Worm (Caenorhabditis elegans) whole organism, L1 larva: ENCODE results near the gene Y102A11A.1.
A peak's percentile ranks its signal among the peaks of the same experiment; 100 is the strongest.

ENCODE experiments used
- C16A3.4 ChIP-seq: fragments of 150-350 bp; optimal IDR thresholded peaks from 2 replicates; lab custom pipeline; 2014; ENCODE audit warnings: missing biosample characterization, missing genetic modification characterization
- F16B12.6 ChIP-seq: fragments of 150-350 bp; optimal IDR thresholded peaks from 2 replicates; lab custom pipeline; 2014; ENCODE audit warnings: missing biosample characterization, missing genetic modification characterization
- blmp-1 ChIP-seq: fragments of 150-350 bp; optimal IDR thresholded peaks from 2 replicates; lab custom pipeline; 2014; ENCODE audit warnings: missing biosample characterization, missing genetic modification characterization
- ceh-8 ChIP-seq: fragments of 200-800 bp; sonication (Bioruptor generic); optimal IDR thresholded peaks from 2 replicates; lab custom pipeline; 2018; ENCODE audit warnings: mild to moderate bottlenecking, missing genetic modification characterization, moderate library complexity, missing compliant biosample characterization
- ceh-88 ChIP-seq: fragments of 200-800 bp; sonication (Bioruptor generic); IDR thresholded peaks from 2 replicates; pipeline ENCODE4 v1.3.6; 2022; ENCODE audit warnings: missing genetic modification characterization, missing compliant biosample characterization
- ces-1 ChIP-seq: fragments of 150-350 bp; optimal IDR thresholded peaks from 2 replicates; lab custom pipeline; 2014; ENCODE audit warnings: missing biosample characterization, missing genetic modification reagents, missing genetic modification characterization
- dpl-1 ChIP-seq, 3 experiments: fragments of 150-350 bp in 2 of 3; sonication (generic microtip) in 1 of 3; optimal IDR thresholded peaks; 2 replicates each; lab custom pipeline; 2014 to 2017; ENCODE audit warnings: missing biosample characterization in 3 of 3, missing genetic modification characterization in 3 of 3, missing genetic modification reagents in 3 of 3
- dsc-1 ChIP-seq: sonication (generic microtip); optimal IDR thresholded peaks from 2 replicates; lab custom pipeline; 2016; ENCODE audit warnings: mild to moderate bottlenecking, missing genetic modification characterization, missing compliant biosample characterization
- egl-27 ChIP-seq, 2 experiments: fragments of 150-350 bp in 1 of 2; sonication (generic microtip); optimal IDR thresholded peaks; 3 replicates each; lab custom pipeline; 2017 to 2018; ENCODE audit warnings: missing biosample characterization in 2 of 2, missing genetic modification characterization in 2 of 2, missing genetic modification reagents in 2 of 2
- fkh-8 ChIP-seq: sonication (generic microtip); optimal IDR thresholded peaks from 2 replicates; lab custom pipeline; 2016; ENCODE audit warnings: mild to moderate bottlenecking, missing genetic modification characterization, missing compliant biosample characterization
- fos-1 ChIP-seq: fragments of 150-350 bp; optimal IDR thresholded peaks from 2 replicates; lab custom pipeline; 2014; ENCODE audit warnings: missing biosample characterization, missing genetic modification characterization
- hlh-4 ChIP-seq: sonication (generic microtip); optimal IDR thresholded peaks from 2 replicates; lab custom pipeline; 2016; ENCODE audit warnings: mild to moderate bottlenecking, missing genetic modification characterization, missing compliant biosample characterization
- irx-1 ChIP-seq: sonication (generic microtip); optimal IDR thresholded peaks from 2 replicates; lab custom pipeline; 2016; ENCODE audit warnings: missing genetic modification characterization, missing compliant biosample characterization
- jun-1 ChIP-seq: fragments of 150-350 bp; optimal IDR thresholded peaks from 2 replicates; lab custom pipeline; 2014; ENCODE audit warnings: missing biosample characterization, missing genetic modification reagents, missing genetic modification characterization
- lin-35 ChIP-seq, 2 experiments: fragments of 150-350 bp; optimal IDR thresholded peaks; 2 replicates each; lab custom pipeline; 2014; ENCODE audit warnings: missing biosample characterization in 2 of 2, missing genetic modification characterization in 2 of 2, missing genetic modification reagents in 2 of 2
- lsy-2 ChIP-seq, 2 experiments: fragments of 150-350 bp; optimal IDR thresholded peaks; 2 replicates each; lab custom pipeline; 2014; ENCODE audit warnings: missing biosample characterization in 2 of 2, missing genetic modification characterization in 2 of 2
- mab-9 ChIP-seq: fragments of 200-800 bp; sonication (Bioruptor generic); IDR thresholded peaks from 2 replicates; pipeline ENCODE4 v1.3.6; 2022; ENCODE audit warnings: missing genetic modification reagents, missing genetic modification characterization, missing compliant biosample characterization
- mef-2 ChIP-seq: fragments of 150-350 bp; optimal IDR thresholded peaks from 2 replicates; lab custom pipeline; 2014; ENCODE audit warnings: missing biosample characterization, missing genetic modification characterization
- mep-1 ChIP-seq: fragments of 150-350 bp; optimal IDR thresholded peaks from 2 replicates; lab custom pipeline; 2014; ENCODE audit warnings: missing biosample characterization, missing genetic modification characterization
- nhr-11 ChIP-seq: fragments of 150-350 bp; optimal IDR thresholded peaks from 2 replicates; lab custom pipeline; 2014; ENCODE audit warnings: missing biosample characterization, missing genetic modification characterization
- nhr-19 ChIP-seq: fragments of 200-800 bp; sonication (Bioruptor generic); conservative IDR thresholded peaks from 2 replicates; pipeline ENCODE4 v1.3.6; 2022; ENCODE audit warnings: missing genetic modification characterization, missing compliant biosample characterization
- nhr-20 ChIP-seq: sonication (generic microtip); optimal IDR thresholded peaks from 2 replicates; lab custom pipeline; 2016; ENCODE audit warnings: mild to moderate bottlenecking, missing genetic modification characterization, missing compliant biosample characterization
- nhr-28 ChIP-seq: fragments of 150-350 bp; optimal IDR thresholded peaks from 2 replicates; lab custom pipeline; 2014; ENCODE audit warnings: missing biosample characterization, missing genetic modification characterization
- nhr-71 ChIP-seq: sonication (generic microtip); optimal IDR thresholded peaks from 2 replicates; lab custom pipeline; 2016; ENCODE audit warnings: mild to moderate bottlenecking, missing genetic modification characterization, moderate library complexity, missing compliant biosample characterization
- nhr-76 ChIP-seq: sonication (generic microtip); optimal IDR thresholded peaks from 2 replicates; lab custom pipeline; 2017; ENCODE audit warnings: missing biosample characterization, missing genetic modification characterization
- nhr-77 ChIP-seq: fragments of 150-350 bp; optimal IDR thresholded peaks from 2 replicates; lab custom pipeline; 2014; ENCODE audit warnings: missing biosample characterization, missing genetic modification characterization
- nhr-84 ChIP-seq: sonication (generic microtip); optimal IDR thresholded peaks from 2 replicates; lab custom pipeline; 2017; ENCODE audit warnings: missing biosample characterization, missing genetic modification characterization
- nhr-85 ChIP-seq: sonication (generic microtip); peaks from one replicate; lab custom pipeline; 2016; ENCODE audit warnings: missing genetic modification characterization, inconsistent platforms, missing compliant biosample characterization
- nhr-90 ChIP-seq: sonication (generic microtip); optimal IDR thresholded peaks from 2 replicates; lab custom pipeline; 2016; ENCODE audit warnings: mild to moderate bottlenecking, missing genetic modification characterization, missing compliant biosample characterization; ENCODE audit not compliant: poor library complexity
- rnt-1 ChIP-seq: sonication (generic microtip); optimal IDR thresholded peaks from 2 replicates; lab custom pipeline; 2016; ENCODE audit warnings: mild to moderate bottlenecking, missing genetic modification characterization, moderate library complexity, missing compliant biosample characterization
- snu-23 ChIP-seq: sonication (generic microtip); optimal IDR thresholded peaks from 2 replicates; lab custom pipeline; 2016; ENCODE audit warnings: missing genetic modification characterization, missing compliant biosample characterization
- sptf-1 ChIP-seq: fragments of 150-350 bp; optimal IDR thresholded peaks from 2 replicates; lab custom pipeline; 2014; ENCODE audit warnings: missing biosample characterization, missing genetic modification characterization
- tbx-2 ChIP-seq: sonication (generic microtip); optimal IDR thresholded peaks from 2 replicates; lab custom pipeline; 2016; ENCODE audit warnings: missing genetic modification characterization, missing compliant biosample characterization
- tlp-1 ChIP-seq: fragments of 150-350 bp; optimal IDR thresholded peaks from 2 replicates; lab custom pipeline; 2014; ENCODE audit warnings: missing biosample characterization, missing genetic modification characterization
- unc-130 ChIP-seq: fragments of 150-350 bp; optimal IDR thresholded peaks from 2 replicates; lab custom pipeline; 2017; ENCODE audit warnings: missing biosample characterization, missing genetic modification characterization, inconsistent platforms
- zag-1 ChIP-seq: fragments of 150-350 bp; optimal IDR thresholded peaks from 2 replicates; lab custom pipeline; 2014; ENCODE audit warnings: missing biosample characterization, missing genetic modification characterization
- zip-4 ChIP-seq: fragments of 200-800 bp; sonication (Bioruptor generic); optimal IDR thresholded peaks from 2 replicates; lab custom pipeline; 2018; ENCODE audit warnings: mild to moderate bottlenecking, missing genetic modification characterization, moderate library complexity, missing compliant biosample characterization

The Y102A11A.1 gene

ce11 chrX:2042621-2043020 lies 9.0 kb upstream of the Y102A11A.1 start:
- no peak for TF ChIP-seq nhr-90 (tag; lab: Kevin White, UChicago)
- no peak for TF ChIP-seq sptf-1 (tag; lab: Kevin White, UChicago)
- TF ChIP-seq blmp-1 = no peak
- no peak for TF ChIP-seq snu-23
- TF ChIP-seq dsc-1 (tag; lab: Kevin White, UChicago) = no peak
- no peak for TF ChIP-seq ces-1 (GFP tag; lab: Kevin White, UChicago)
- no peak for TF ChIP-seq nhr-76
- no peak for TF ChIP-seq lsy-2 (tag; optimal IDR thresholded peaks at IDR 0.05; lab: Kevin White, UChicago)
- TF ChIP-seq rnt-1 (tag; lab: Kevin White, UChicago) = no peak
- no peak for TF ChIP-seq dpl-1 (GFP tag; optimal IDR thresholded peaks at IDR 0.05; lab: Kevin White, UChicago)
- TF ChIP-seq nhr-71 = no peak
- TF ChIP-seq C16A3.4 = no peak
- TF ChIP-seq tlp-1 = no peak
- no peak for TF ChIP-seq mep-1 (tag; lab: Kevin White, UChicago)
- TF ChIP-seq mef-2 = no peak
- no peak for TF ChIP-seq zag-1 (tag; lab: Kevin White, UChicago)
- no peak for TF ChIP-seq ceh-88 (GFP tag; lab: Robert Waterston, UW)
- no peak for TF ChIP-seq lin-35 (GFP tag; optimal IDR thresholded peaks at IDR 0.05; lab: Kevin White, UChicago)
- no peak for TF ChIP-seq nhr-84 (tag; lab: Kevin White, UChicago)
- TF ChIP-seq, all 84 proteins: peak for 0

- no peak for TF ChIP-seq nhr-11 (tag; lab: Kevin White, UChicago)
- no peak for TF ChIP-seq jun-1 (tag; lab: Kevin White, UChicago)
- peak; percentile 6 for TF ChIP-seq tbx-2 (tag; lab: Kevin White, UChicago)
- TF ChIP-seq fos-1 = no peak
- no peak for TF ChIP-seq mab-9 (GFP tag; lab: Robert Waterston, UW)
- peak; percentile 13 for TF ChIP-seq nhr-71
- TF ChIP-seq nhr-20 (tag; lab: Kevin White, UChicago) = no peak
- TF ChIP-seq lsy-2 (tag; optimal IDR thresholded peaks at IDR 0.05; lab: Kevin White, UChicago) = no peak
- no peak for TF ChIP-seq nhr-28 (tag; lab: Kevin White, UChicago)
- no peak for TF ChIP-seq zip-4
- TF ChIP-seq blmp-1 = no peak
- TF ChIP-seq rnt-1 (tag; lab: Kevin White, UChicago) = no peak
- no peak for TF ChIP-seq F16B12.6 (tag; lab: Kevin White, UChicago)
- no peak for TF ChIP-seq nhr-90 (tag; lab: Kevin White, UChicago)
- no peak for TF ChIP-seq egl-27 (tag; optimal IDR thresholded peaks at IDR 0.05; lab: Kevin White, UChicago)
- no peak for TF ChIP-seq nhr-84 (tag; lab: Kevin White, UChicago)
- peak; percentile 32; the same call in 1 of the 2 replicates for TF ChIP-seq nhr-19 (GFP tag; lab: Robert Waterston, UW)
- no peak for TF ChIP-seq irx-1 (tag; lab: Kevin White, UChicago)
These were observed 8.4 kb upstream of the Y102A11A.1 start for ce11 chrX:2043224-2043623.

- TF ChIP-seq ceh-8 (peak; percentile 37), nhr-85 (no peak), lsy-2 (tag; optimal IDR thresholded peaks at IDR 0.05; lab: Kevin White, UChicago) (no peak), fkh-8 (tag; lab: Kevin White, UChicago) (no peak)
- TF ChIP-seq, all 84 proteins: peak for 1
These were observed 7.0 kb upstream of the Y102A11A.1 start for ce11 chrX:2044541-2045168.

- TF ChIP-seq hlh-4 (tag; lab: Kevin White, UChicago) (no peak), C16A3.4 (no peak), unc-130 (tag; lab: Kevin White, UChicago) (no peak), nhr-77 (tag; lab: Kevin White, UChicago) (no peak)
These were observed 6.0 kb upstream of the Y102A11A.1 start for ce11 chrX:2045603-2046002.
